Fruit fly (Drosophila melanogaster): ENCODE measurements around the gene TfIIFalpha.

TfIIFalpha gene

DNA sequence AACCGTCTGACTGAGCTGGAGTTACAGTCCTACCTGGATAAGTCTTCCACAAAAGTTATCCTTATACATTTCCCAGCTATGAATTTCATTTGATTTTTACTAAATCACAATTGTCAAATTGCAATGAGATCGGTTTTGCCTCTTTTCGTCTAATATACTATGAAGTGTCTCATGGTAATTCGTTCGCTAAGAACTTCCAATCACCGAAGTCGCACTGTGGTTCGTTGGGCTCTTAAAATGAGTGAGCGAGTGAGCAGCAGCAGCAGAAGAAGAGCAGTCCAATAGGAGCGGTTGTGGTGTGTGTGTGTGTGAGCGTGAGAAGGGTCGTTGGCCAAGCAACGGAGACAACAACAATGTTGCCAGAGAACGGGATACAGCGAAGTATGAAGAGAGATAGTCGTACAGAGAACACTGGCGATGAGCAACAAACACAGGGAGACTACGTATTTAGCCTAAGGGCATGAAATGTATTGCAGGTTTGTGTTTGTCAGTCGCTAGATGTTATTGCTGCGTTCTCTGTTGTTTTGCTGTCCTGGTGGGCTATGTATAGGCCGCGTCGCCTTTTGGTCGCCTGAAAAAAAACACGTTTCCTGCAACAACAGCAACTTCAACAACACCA, 43.8 kb downstream of the TfIIFalpha start (continued):
- TF ChIP-seq croc (GFP tag; conservative IDR thresholded peaks at IDR 0.05) (peak; percentile 80), CG18476 (GFP tag; optimal IDR thresholded peaks at IDR 0.05) (peak; percentile 73), CoRest (tag; optimal IDR thresholded peaks at IDR 0.05) (peak; percentile 91), Sox100B (GFP tag; optimal IDR thresholded peaks at IDR 0.05) (peak; percentile 79), CG17912 (GFP tag; optimal IDR thresholded peaks at IDR 0.05) (no peak), E2f1 (GFP tag; IDR thresholded peaks at IDR 0.05) (peak; percentile 91), CHES-1-like (GFP tag; optimal IDR thresholded peaks at IDR 0.05) (peak; percentile 94), NC2α (GFP tag; optimal IDR thresholded peaks at IDR 0.05) (peak; percentile 81), CG4707 (GFP tag; optimal IDR thresholded peaks at IDR 0.05) (peak; percentile 87), fru (optimal IDR thresholded peaks at IDR 0.05) (no peak), HLH4C (GFP tag; IDR thresholded peaks at IDR 0.05; ENCODE audit: partially characterized antibody) (no peak), pho (GFP tag; optimal IDR thresholded peaks at IDR 0.05) (peak; percentile 89), NK7.1 (GFP tag; optimal IDR thresholded peaks at IDR 0.05) (peak; percentile 89), Dfd (GFP tag; optimal IDR thresholded peaks at IDR 0.05) (no peak), Sin3A (optimal IDR thresholded peaks at IDR 0.05) (no peak), btn (GFP tag; optimal IDR thresholded peaks at IDR 0.05) (peak; percentile 76), Rfx (GFP tag; IDR thresholded peaks at IDR 0.05) (peak; percentile 93), gsb-n (tag; optimal IDR thresholded peaks at IDR 0.05) (peak; percentile 88), CG7372 (GFP tag; IDR thresholded peaks at IDR 0.05) (peak; percentile 71), wdn (GFP tag; IDR thresholded peaks at IDR 0.05) (peak; percentile 88), sna (GFP tag; IDR thresholded peaks at IDR 0.05; ENCODE audit: partially characterized antibody) (no peak), Bgb (GFP tag; IDR thresholded peaks at IDR 0.05; ENCODE audit: partially characterized antibody) (no peak), pros (GFP tag; optimal IDR thresholded peaks at IDR 0.05) (peak; percentile 77), CTCF (GFP tag; optimal IDR thresholded peaks at IDR 0.05) (peak; percentile 26), ftz-f1 (GFP tag; optimal IDR thresholded peaks at IDR 0.05) (peak; percentile 41), CG10431 (GFP tag; optimal IDR thresholded peaks at IDR 0.05) (peak; percentile 3), eve (GFP tag; optimal IDR thresholded peaks at IDR 0.05) (peak in 1 of 2 experiments; percentile 93), grn (GFP tag; optimal IDR thresholded peaks at IDR 0.05) (peak; percentile 9), CG6854 (GFP tag; optimal IDR thresholded peaks at IDR 0.05) (peak; percentile 88), Six4 (GFP tag; optimal IDR thresholded peaks at IDR 0.05) (peak; percentile 88), Atf-2 (GFP tag; optimal IDR thresholded peaks at IDR 0.05) (peak; percentile 89), pnt (GFP tag; optimal IDR thresholded peaks at IDR 0.05) (peak; percentile 93), esg (GFP tag; conservative IDR thresholded peaks at IDR 0.05) (peak; percentile 89), Deaf1 (tag; optimal IDR thresholded peaks at IDR 0.05) (peak; percentile 74), CG17186 (GFP tag; optimal IDR thresholded peaks at IDR 0.05) (peak; percentile 44), Oli (tag; optimal IDR thresholded peaks at IDR 0.05) (peak; percentile 90), CG43689 (GFP tag; IDR thresholded peaks at IDR 0.05) (peak; percentile 65; the same call in 1 of the 2 replicates), CG3726 (GFP tag; IDR thresholded peaks at IDR 0.05) (peak; percentile 84; the same call in 1 of the 3 replicates), CG4617 (GFP tag; optimal IDR thresholded peaks at IDR 0.05; ENCODE audit: borderline replicate concordance) (peak; percentile 78), Ada2b (GFP tag; IDR thresholded peaks at IDR 0.05) (peak; percentile 89), CG15601 (tag; optimal IDR thresholded peaks at IDR 0.05) (peak; percentile 87), Dip3 (GFP tag; optimal IDR thresholded peaks at IDR 0.05) (peak; percentile 90), CG17359 (tag; optimal IDR thresholded peaks at IDR 0.05) (peak; percentile 94), CG17612 (GFP tag; IDR thresholded peaks at IDR 0.05) (peak; percentile 72; the same call in 1 of the 2 replicates), D19A (tag; optimal IDR thresholded peaks at IDR 0.05) (peak; percentile 84), vnd (GFP tag; IDR thresholded peaks at IDR 0.05; ENCODE audit: partially characterized antibody) (no peak), CG2202 (tag; optimal IDR thresholded peaks at IDR 0.05) (peak; percentile 78), CG10565 (GFP tag; optimal IDR thresholded peaks at IDR 0.05) (no peak), CG15479 (GFP tag; optimal IDR thresholded peaks at IDR 0.05) (peak; percentile 27), Ptx1 (GFP tag; IDR thresholded peaks at IDR 0.05) (peak; percentile 93), CG10979 (tag; optimal IDR thresholded peaks at IDR 0.05) (peak; percentile 91)

Data from whole organism, embryonic.